Worm (Caenorhabditis elegans) whole organism, midembryonic: ENCODE data around the gene F19C7.2.
A peak's percentile ranks its signal among the peaks of the same experiment; 100 is the strongest.

Source experiments
- T22C8.4 ChIP-seq: fragments of 200-800 bp; sonication (Bioruptor generic); IDR thresholded peaks from 2 replicates; pipeline ENCODE4 v1.3.6; 2022; ENCODE audit warnings: missing genetic modification characterization, missing compliant biosample characterization
- cog-1 ChIP-seq: sonication (generic microtip); optimal IDR thresholded peaks from 2 replicates; lab custom pipeline; 2016; ENCODE audit warnings: missing genetic modification characterization, missing compliant biosample characterization
- flt-1 ChIP-seq: fragments of 200-800 bp; sonication (Bioruptor generic); IDR thresholded peaks from 2 replicates; pipeline ENCODE4 v1.3.6; 2022; ENCODE audit warnings: missing genetic modification characterization, missing compliant biosample characterization
- klf-2 ChIP-seq: fragments of 200-800 bp; sonication (Bioruptor generic); conservative IDR thresholded peaks from 2 replicates; pipeline ENCODE4 v1.3.6; 2022; ENCODE audit warnings: missing genetic modification reagents, missing genetic modification characterization, missing compliant biosample characterization
- med-1 ChIP-seq: sonication (generic microtip); optimal IDR thresholded peaks from 2 replicates; lab custom pipeline; 2017; ENCODE audit warnings: missing genetic modification characterization, mild to moderate bottlenecking, missing compliant biosample characterization, antibody characterized with exemption, missing genetic modification reagents; ENCODE audit not compliant: insufficient read depth
- ref-1 ChIP-seq: fragments of 200-800 bp; sonication (Bioruptor generic); conservative IDR thresholded peaks from 2 replicates; pipeline ENCODE4 v1.3.6; 2022; ENCODE audit warnings: missing genetic modification reagents, missing genetic modification characterization, missing compliant biosample characterization
- tab-1 ChIP-seq: fragments of 200-800 bp; sonication (Bioruptor generic); IDR thresholded peaks from 2 replicates; pipeline ENCODE4 v1.3.6; 2022; ENCODE audit warnings: missing genetic modification characterization, missing compliant biosample characterization
- ztf-23 ChIP-seq: fragments of 200-800 bp; sonication (Bioruptor generic); IDR thresholded peaks from 2 replicates; pipeline ENCODE4 v1.3.6; 2022; ENCODE audit warnings: missing genetic modification reagents, missing genetic modification characterization, missing compliant biosample characterization
- ztf-29 ChIP-seq: fragments of 200-800 bp; sonication (Bioruptor generic); IDR thresholded peaks from 2 replicates; pipeline ENCODE4 v1.3.6; 2022; ENCODE audit warnings: missing genetic modification reagents, missing genetic modification characterization, missing compliant biosample characterization

The F19C7.2 gene

ce11 chrIV:4608661-4609060, 8.9 kb downstream of the F19C7.2 start:
- TF ChIP-seq ztf-23 (GFP tag; lab: Robert Waterston, UW) (0 out of 2 replicates have a peak, but pooled peaks have one; percentile 30), T22C8.4 (GFP tag; lab: Robert Waterston, UW) (no peak)

ce11 chrIV:4609568-4609967, 9.8 kb downstream of the F19C7.2 start, which contains the start of gene col-110:
Gene col-110, minus strand, starts transcription at chrIV:4609668.
- TF ChIP-seq med-1 (GFP tag; lab: Kevin White, UChicago) (no peak), ztf-29 (GFP tag; lab: Robert Waterston, UW) (no peak), ref-1 (no peak), cog-1 (tag; lab: Kevin White, UChicago) (no peak), ztf-23 (GFP tag; lab: Robert Waterston, UW) (no peak), klf-2 (GFP tag; lab: Robert Waterston, UW) (no peak), flt-1 (no peak), T22C8.4 (GFP tag; lab: Robert Waterston, UW) (no peak), tab-1 (GFP tag; lab: Robert Waterston, UW) (no peak)

- TF ChIP-seq ztf-29 (GFP tag; lab: Robert Waterston, UW) = no peak
- no peak for TF ChIP-seq cog-1 (tag; lab: Kevin White, UChicago)
- TF ChIP-seq klf-2 (GFP tag; lab: Robert Waterston, UW) = no peak
- TF ChIP-seq T22C8.4 (GFP tag; lab: Robert Waterston, UW) = no peak
- no peak for TF ChIP-seq ztf-23 (GFP tag; lab: Robert Waterston, UW)
- no peak for TF ChIP-seq ref-1
- TF ChIP-seq tab-1 (GFP tag; lab: Robert Waterston, UW) = no peak
- no peak for TF ChIP-seq med-1 (GFP tag; lab: Kevin White, UChicago)
- no peak for TF ChIP-seq flt-1
Measured at ce11 chrIV:4611740-4612139, 12.0 kb downstream of the F19C7.2 start.

ce11 chrIV:4612597-4612996, 12.8 kb downstream of the F19C7.2 start:
- TF ChIP-seq med-1 (GFP tag; lab: Kevin White, UChicago) = no peak
- TF ChIP-seq cog-1 (tag; lab: Kevin White, UChicago) = no peak
- no peak for TF ChIP-seq ref-1
- TF ChIP-seq T22C8.4 (GFP tag; lab: Robert Waterston, UW) = no peak
- TF ChIP-seq klf-2 (GFP tag; lab: Robert Waterston, UW) = no peak
- no peak for TF ChIP-seq flt-1
- no peak for TF ChIP-seq ztf-29 (GFP tag; lab: Robert Waterston, UW)
- TF ChIP-seq tab-1 (GFP tag; lab: Robert Waterston, UW) = no peak
- no peak for TF ChIP-seq ztf-23 (GFP tag; lab: Robert Waterston, UW)

- no peak for TF ChIP-seq tab-1 (GFP tag; lab: Robert Waterston, UW)
- no peak for TF ChIP-seq cog-1 (tag; lab: Kevin White, UChicago)
- no peak for TF ChIP-seq flt-1
- no peak for TF ChIP-seq ref-1
Measured at ce11 chrIV:4613516-4613915, 13.8 kb downstream of the F19C7.2 start.

- TF ChIP-seq flt-1 = no peak
- no peak for TF ChIP-seq ztf-23 (GFP tag; lab: Robert Waterston, UW)
- no peak for TF ChIP-seq cog-1 (tag; lab: Kevin White, UChicago)
- TF ChIP-seq med-1 (GFP tag; lab: Kevin White, UChicago) = no peak
- no peak for TF ChIP-seq T22C8.4 (GFP tag; lab: Robert Waterston, UW)
- TF ChIP-seq tab-1 (GFP tag; lab: Robert Waterston, UW) = no peak
- TF ChIP-seq ref-1 = no peak
- TF ChIP-seq ztf-29 (GFP tag; lab: Robert Waterston, UW) = no peak
- TF ChIP-seq klf-2 (GFP tag; lab: Robert Waterston, UW) = no peak
Measured at ce11 chrIV:4623852-4624251, 24.1 kb downstream of the F19C7.2 start.

- TF ChIP-seq ztf-29 (GFP tag; lab: Robert Waterston, UW) = no peak
- TF ChIP-seq klf-2 (GFP tag; lab: Robert Waterston, UW) = no peak
- no peak for TF ChIP-seq ztf-23 (GFP tag; lab: Robert Waterston, UW)
- TF ChIP-seq tab-1 (GFP tag; lab: Robert Waterston, UW) = no peak
- TF ChIP-seq T22C8.4 (GFP tag; lab: Robert Waterston, UW) = no peak
- TF ChIP-seq flt-1 = no peak
- TF ChIP-seq cog-1 (tag; lab: Kevin White, UChicago) = no peak
- no peak for TF ChIP-seq ref-1
- TF ChIP-seq med-1 (GFP tag; lab: Kevin White, UChicago) = no peak
Measured at ce11 chrIV:4633393-4633792, 33.6 kb downstream of the F19C7.2 start, which contains the start of gene R105.1. Gene R105.1, plus strand, starts transcription at chrIV:4633693.

ce11 chrIV:4636001-4636400, 36.2 kb downstream of the F19C7.2 start, which contains the start of gene R105.5:
Gene R105.5, plus strand, starts transcription at chrIV:4636301.
- TF ChIP-seq T22C8.4 (GFP tag; lab: Robert Waterston, UW) = no peak
- no peak for TF ChIP-seq tab-1 (GFP tag; lab: Robert Waterston, UW)
- TF ChIP-seq ref-1 = no peak
- no peak for TF ChIP-seq klf-2 (GFP tag; lab: Robert Waterston, UW)
- TF ChIP-seq ztf-23 (GFP tag; lab: Robert Waterston, UW) = no peak

ce11 chrIV:4637840-4638239, 38.1 kb downstream of the F19C7.2 start, which contains the start of gene F19C7.8:
Gene F19C7.8, minus strand, starts transcription at chrIV:4638095.
- TF ChIP-seq cog-1 (tag; lab: Kevin White, UChicago) = no peak
- no peak for TF ChIP-seq med-1 (GFP tag; lab: Kevin White, UChicago)
- no peak for TF ChIP-seq ref-1
- TF ChIP-seq flt-1 = no peak
- TF ChIP-seq ztf-23 (GFP tag; lab: Robert Waterston, UW) = no peak
- TF ChIP-seq ztf-29 (GFP tag; lab: Robert Waterston, UW) = no peak
- no peak for TF ChIP-seq tab-1 (GFP tag; lab: Robert Waterston, UW)
- TF ChIP-seq klf-2 (GFP tag; lab: Robert Waterston, UW) = no peak
- TF ChIP-seq T22C8.4 (GFP tag; lab: Robert Waterston, UW) = no peak

- TF ChIP-seq T22C8.4 (GFP tag; lab: Robert Waterston, UW) (no peak), tab-1 (GFP tag; lab: Robert Waterston, UW) (no peak), cog-1 (tag; lab: Kevin White, UChicago) (no peak), ztf-29 (GFP tag; lab: Robert Waterston, UW) (no peak), ztf-23 (GFP tag; lab: Robert Waterston, UW) (no peak), ref-1 (no peak), med-1 (GFP tag; lab: Kevin White, UChicago) (no peak), flt-1 (no peak), klf-2 (GFP tag; lab: Robert Waterston, UW) (no peak)
Measured at ce11 chrIV:4639352-4639751, 39.6 kb downstream of the F19C7.2 start.
